Worm (Caenorhabditis elegans) whole organism, early embryonic: ENCODE measurements around the gene C30H6.8.

Source experiments
- B0310.2 ChIP-seq: sonication (generic microtip); optimal IDR thresholded peaks from 2 replicates; lab custom pipeline; 2016; ENCODE audit warnings: mild to moderate bottlenecking, missing genetic modification characterization, missing compliant biosample characterization
- F13C5.2 ChIP-seq: sonication (generic microtip); optimal IDR thresholded peaks from 2 replicates; lab custom pipeline; 2017; ENCODE audit warnings: mild to moderate bottlenecking, missing genetic modification characterization, inconsistent platforms, missing compliant biosample characterization
- aly-1 ChIP-seq: sonication (generic microtip); optimal IDR thresholded peaks from 2 replicates; lab custom pipeline; 2016; ENCODE audit warnings: missing genetic modification characterization, missing compliant biosample characterization
- ama-1 ChIP-seq: fragments of 150-350 bp; optimal IDR thresholded peaks from 2 replicates; lab custom pipeline; 2014
- ceh-13 ChIP-seq: fragments of 200-800 bp; sonication (Bioruptor generic); optimal IDR thresholded peaks from 2 replicates; lab custom pipeline; 2018; ENCODE audit warnings: mild to moderate bottlenecking, missing genetic modification characterization, missing compliant biosample characterization
- ceh-36 ChIP-seq: sonication (generic microtip); optimal IDR thresholded peaks from 2 replicates; lab custom pipeline; 2016; ENCODE audit warnings: missing genetic modification characterization, inconsistent platforms, missing compliant biosample characterization
- ets-7 ChIP-seq: sonication (generic microtip); optimal IDR thresholded peaks from 2 replicates; lab custom pipeline; 2016; ENCODE audit warnings: missing genotype, missing genetic modification characterization, missing compliant biosample characterization
- flt-1 ChIP-seq: fragments of 200-800 bp; sonication (Bioruptor generic); IDR thresholded peaks from 2 replicates; pipeline ENCODE4 v1.3.6; 2022; ENCODE audit warnings: missing genetic modification characterization, missing compliant biosample characterization
- hmbx-1 ChIP-seq: sonication (generic microtip); optimal IDR thresholded peaks from 2 replicates; lab custom pipeline; 2016; ENCODE audit warnings: mild to moderate bottlenecking, missing genetic modification characterization, missing compliant biosample characterization
- hmg-4 ChIP-seq: fragments of 200-800 bp; sonication (Bioruptor generic); optimal IDR thresholded peaks from 2 replicates; lab custom pipeline; 2018; ENCODE audit warnings: mild to moderate bottlenecking, missing genetic modification characterization, missing compliant biosample characterization
- hnd-1 ChIP-seq: sonication (generic microtip); optimal IDR thresholded peaks from 2 replicates; lab custom pipeline; 2016; ENCODE audit warnings: missing genetic modification characterization, missing compliant biosample characterization
- pes-1 ChIP-seq: fragments of 200-800 bp; sonication (Bioruptor generic); IDR thresholded peaks from 2 replicates; pipeline ENCODE4 v1.3.6; 2022; ENCODE audit warnings: missing genetic modification reagents, missing genetic modification characterization, missing compliant biosample characterization
- scrt-1 ChIP-seq: fragments of 200-800 bp; sonication (Bioruptor generic); IDR thresholded peaks from 2 replicates; pipeline ENCODE4 v1.3.6; 2022; ENCODE audit warnings: missing genetic modification characterization, missing compliant biosample characterization
- sea-1 ChIP-seq: fragments of 200-800 bp; sonication (Bioruptor generic); conservative IDR thresholded peaks from 2 replicates; pipeline ENCODE4 v1.3.6; 2022; ENCODE audit warnings: missing genetic modification characterization, missing compliant biosample characterization
- tbx-11 ChIP-seq: fragments of 200-800 bp; sonication (Bioruptor generic); IDR thresholded peaks from 2 replicates; pipeline ENCODE4 v1.3.6; 2022; ENCODE audit warnings: missing genetic modification characterization, missing compliant biosample characterization
- tbx-37 ChIP-seq: fragments of 200-800 bp; sonication (Bioruptor generic); conservative IDR thresholded peaks from 2 replicates; pipeline ENCODE4 v1.3.6; 2022; ENCODE audit warnings: missing genetic modification reagents, missing genetic modification characterization, missing compliant biosample characterization
- tra-4 ChIP-seq: sonication (generic microtip); optimal IDR thresholded peaks from 2 replicates; lab custom pipeline; 2017; ENCODE audit warnings: missing genetic modification characterization, missing compliant biosample characterization

Gene C30H6.8

DNA sequence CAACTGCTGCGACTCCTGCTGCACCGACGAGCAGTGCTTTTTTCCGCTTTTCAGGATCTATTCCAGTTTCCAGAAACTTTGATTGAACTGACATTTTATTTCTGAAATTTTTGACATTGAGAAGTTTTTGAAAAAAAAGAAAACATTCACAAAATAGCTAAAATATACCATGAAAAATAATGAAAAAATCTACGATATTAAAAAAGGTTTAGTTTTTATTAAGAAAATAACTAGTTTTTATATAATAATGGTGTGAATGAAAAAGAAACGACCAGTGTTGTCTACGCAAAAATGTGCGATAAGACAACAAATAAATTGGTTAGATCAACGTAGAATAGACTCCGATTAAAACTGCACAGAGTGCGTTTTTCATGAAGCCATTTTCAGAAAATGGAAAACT, 23.4 kb downstream of the C30H6.8 start, which contains the start of gene pmp-4:
TSS of gene pmp-4 (minus strand) at position 101 of the 400 bp plus-strand sequence.
- TF ChIP-seq flt-1 (GFP tag; lab: Robert Waterston, UW) (no peak), F13C5.2 (tag; lab: Kevin White, UChicago) (no peak), hnd-1 (tag; lab: Kevin White, UChicago) (no peak), aly-1 (tag; lab: Kevin White, UChicago) (no peak), pes-1 (GFP tag; lab: Robert Waterston, UW) (no peak), sea-1 (GFP tag; lab: Robert Waterston, UW) (no peak), hmbx-1 (tag; lab: Kevin White, UChicago) (no peak), B0310.2 (tag; lab: Kevin White, UChicago) (no peak), ets-7 (tag; lab: Kevin White, UChicago) (no peak), hmg-4 (GFP tag; lab: Kevin White, UChicago) (no peak), ceh-36 (no peak), scrt-1 (GFP tag; lab: Robert Waterston, UW) (no peak), ama-1 (lab: Kevin White, UChicago) (no peak), ceh-13 (no peak), tbx-11 (GFP tag; lab: Robert Waterston, UW) (no peak), tra-4 (no peak), tbx-37 (GFP tag; lab: Robert Waterston, UW) (no peak)

DNA sequence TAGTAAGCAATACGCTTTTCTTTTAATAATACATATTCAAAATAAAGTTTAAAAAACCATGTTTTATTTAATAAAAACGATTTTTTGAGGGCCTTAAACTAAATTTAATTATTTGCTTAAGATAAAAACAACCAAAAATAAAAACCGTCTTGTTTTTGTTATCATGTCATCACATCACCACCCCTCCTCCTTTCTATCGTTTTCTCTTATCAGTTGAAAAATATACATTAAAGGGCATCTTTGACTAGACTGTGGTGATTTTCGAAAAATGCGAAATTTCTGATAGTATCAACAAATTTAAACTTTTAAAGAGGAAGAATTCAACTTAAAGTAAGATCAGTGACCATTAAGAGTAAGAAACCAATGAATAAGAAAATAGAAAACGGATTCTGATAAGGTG, 24.0 kb downstream of the C30H6.8 start:
- TF ChIP-seq hmg-4 (GFP tag; lab: Kevin White, UChicago) (no peak), aly-1 (tag; lab: Kevin White, UChicago) (no peak), ceh-36 (no peak), tra-4 (no peak), ceh-13 (no peak), F13C5.2 (tag; lab: Kevin White, UChicago) (no peak), ets-7 (tag; lab: Kevin White, UChicago) (no peak), tbx-37 (GFP tag; lab: Robert Waterston, UW) (no peak), B0310.2 (tag; lab: Kevin White, UChicago) (no peak), ama-1 (lab: Kevin White, UChicago) (no peak), pes-1 (GFP tag; lab: Robert Waterston, UW) (no peak), sea-1 (GFP tag; lab: Robert Waterston, UW) (no peak), scrt-1 (GFP tag; lab: Robert Waterston, UW) (no peak), hmbx-1 (tag; lab: Kevin White, UChicago) (no peak), flt-1 (GFP tag; lab: Robert Waterston, UW) (no peak)

DNA sequence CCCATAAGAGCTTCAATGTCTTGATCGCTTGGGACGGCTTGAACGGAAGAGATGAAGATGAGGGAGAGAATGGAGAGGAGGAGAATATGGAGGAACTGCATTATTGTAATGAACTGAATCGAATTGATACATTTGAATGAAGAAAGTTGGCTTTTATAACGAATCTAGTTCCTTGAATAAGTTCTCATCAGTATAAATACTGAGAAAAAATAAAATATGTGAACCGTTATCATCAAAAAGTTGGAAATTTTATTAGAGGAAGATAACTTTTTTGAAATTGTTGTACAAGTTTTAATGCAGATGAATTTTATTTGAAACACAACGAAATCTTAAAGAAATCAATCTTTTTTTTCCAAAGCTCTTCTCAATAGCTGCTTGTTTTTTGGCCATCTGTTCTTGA, 24.9 kb downstream of the C30H6.8 start, which contains the start of gene T02D1.7:
TSS of gene T02D1.7 (minus strand) at position 101 of the 400 bp plus-strand sequence.
- TF ChIP-seq flt-1 (GFP tag; lab: Robert Waterston, UW) (no peak), tbx-11 (GFP tag; lab: Robert Waterston, UW) (no peak), ceh-13 (no peak), pes-1 (GFP tag; lab: Robert Waterston, UW) (no peak), ama-1 (lab: Kevin White, UChicago) (no peak), F13C5.2 (tag; lab: Kevin White, UChicago) (no peak), sea-1 (GFP tag; lab: Robert Waterston, UW) (no peak), tra-4 (no peak), tbx-37 (GFP tag; lab: Robert Waterston, UW) (no peak), ets-7 (tag; lab: Kevin White, UChicago) (no peak), aly-1 (tag; lab: Kevin White, UChicago) (no peak), ceh-36 (no peak), hmg-4 (GFP tag; lab: Kevin White, UChicago) (no peak), scrt-1 (GFP tag; lab: Robert Waterston, UW) (no peak), B0310.2 (tag; lab: Kevin White, UChicago) (no peak)

DNA sequence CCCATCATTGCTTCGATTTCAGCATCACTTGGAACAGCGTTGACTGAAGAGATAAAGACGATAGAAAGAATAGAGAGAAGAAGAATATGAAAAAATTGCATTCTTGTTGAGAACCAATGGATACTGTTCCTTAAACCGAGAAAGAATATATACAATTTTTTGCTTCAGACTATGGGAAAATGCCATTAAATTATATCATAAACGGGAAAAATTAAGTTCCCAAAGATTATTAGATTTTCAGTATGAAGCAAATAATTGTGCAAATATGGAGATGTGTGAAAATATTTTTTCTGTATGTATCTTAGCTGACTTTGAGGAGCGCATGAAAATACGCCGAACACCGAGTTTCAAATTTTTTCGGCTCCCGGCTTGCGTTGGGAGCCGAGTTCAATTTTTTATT, 25.4 kb downstream of the C30H6.8 start, which contains the start of gene T02D1.9:
TSS of gene T02D1.9 (minus strand) at position 101 of the 400 bp plus-strand sequence.
- no peak for TF ChIP-seq flt-1 (GFP tag; lab: Robert Waterston, UW)
- no peak for TF ChIP-seq B0310.2 (tag; lab: Kevin White, UChicago)
- TF ChIP-seq hmg-4 (GFP tag; lab: Kevin White, UChicago) = no peak
- no peak for TF ChIP-seq pes-1 (GFP tag; lab: Robert Waterston, UW)
- TF ChIP-seq tra-4 = no peak
- no peak for TF ChIP-seq sea-1 (GFP tag; lab: Robert Waterston, UW)
- no peak for TF ChIP-seq ama-1 (lab: Kevin White, UChicago)
- no peak for TF ChIP-seq scrt-1 (GFP tag; lab: Robert Waterston, UW)
- TF ChIP-seq ets-7 (tag; lab: Kevin White, UChicago) = no peak
- TF ChIP-seq hnd-1 (tag; lab: Kevin White, UChicago) = no peak
- no peak for TF ChIP-seq ceh-13
- no peak for TF ChIP-seq tbx-11 (GFP tag; lab: Robert Waterston, UW)
- no peak for TF ChIP-seq ceh-36
- TF ChIP-seq hmbx-1 (tag; lab: Kevin White, UChicago) = no peak
- no peak for TF ChIP-seq F13C5.2 (tag; lab: Kevin White, UChicago)
- no peak for TF ChIP-seq aly-1 (tag; lab: Kevin White, UChicago)
- no peak for TF ChIP-seq tbx-37 (GFP tag; lab: Robert Waterston, UW)

DNA sequence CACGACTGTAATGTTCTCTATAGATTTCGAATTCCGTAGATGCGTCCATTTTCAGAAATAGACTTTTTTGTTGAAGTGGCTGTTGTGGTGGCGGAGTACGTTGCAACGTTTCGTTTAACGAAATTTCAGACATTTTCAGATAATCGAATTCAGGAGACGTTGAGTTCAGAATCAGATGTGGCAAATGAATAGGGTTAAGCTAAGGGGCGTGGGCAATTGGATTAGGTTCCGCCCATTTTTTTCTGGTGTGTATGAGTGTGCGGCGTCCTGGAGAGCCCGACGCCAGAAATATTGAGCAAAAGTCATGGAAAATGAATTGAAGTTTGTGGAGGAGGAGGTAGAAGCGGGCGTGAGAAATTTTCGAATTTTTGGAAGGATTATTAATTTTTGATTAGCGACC, 31.2 kb downstream of the C30H6.8 start:
- TF ChIP-seq hnd-1 (tag; lab: Kevin White, UChicago) = no peak
- TF ChIP-seq tbx-37 (GFP tag; lab: Robert Waterston, UW) = no peak
- no peak for TF ChIP-seq B0310.2 (tag; lab: Kevin White, UChicago)
- no peak for TF ChIP-seq pes-1 (GFP tag; lab: Robert Waterston, UW)
- TF ChIP-seq ceh-36 = no peak
- no peak for TF ChIP-seq sea-1 (GFP tag; lab: Robert Waterston, UW)
- no peak for TF ChIP-seq tbx-11 (GFP tag; lab: Robert Waterston, UW)
- no peak for TF ChIP-seq ets-7 (tag; lab: Kevin White, UChicago)
- TF ChIP-seq tra-4 = no peak
- TF ChIP-seq scrt-1 (GFP tag; lab: Robert Waterston, UW) = no peak
- no peak for TF ChIP-seq flt-1 (GFP tag; lab: Robert Waterston, UW)
- no peak for TF ChIP-seq hmbx-1 (tag; lab: Kevin White, UChicago)
- no peak for TF ChIP-seq hmg-4 (GFP tag; lab: Kevin White, UChicago)
- no peak for TF ChIP-seq ama-1 (lab: Kevin White, UChicago)
- no peak for TF ChIP-seq F13C5.2 (tag; lab: Kevin White, UChicago)
- TF ChIP-seq ceh-13 = no peak

DNA sequence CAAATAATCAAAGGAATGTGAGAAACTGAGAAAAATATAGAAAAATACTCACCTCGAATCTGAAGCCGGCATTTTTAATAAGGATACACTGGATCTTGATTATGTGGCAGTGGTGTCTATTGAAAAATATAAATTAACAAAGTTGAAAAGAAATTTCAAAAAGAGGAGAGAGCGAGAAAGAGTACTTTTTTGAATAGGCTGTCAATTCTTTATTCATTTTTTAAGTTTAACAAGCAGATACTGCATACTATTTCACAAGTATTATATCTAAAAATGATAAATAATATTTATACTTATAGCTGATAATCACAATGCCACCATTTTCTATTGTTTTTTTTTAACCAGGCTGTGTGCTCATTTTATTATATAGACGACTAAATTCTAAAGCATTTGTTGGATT, 35.6 kb downstream of the C30H6.8 start, which contains the start of gene npr-26:
TSS of gene npr-26 (minus strand) at position 101 of the 400 bp plus-strand sequence.
- no peak for TF ChIP-seq sea-1 (GFP tag; lab: Robert Waterston, UW)
- TF ChIP-seq scrt-1 (GFP tag; lab: Robert Waterston, UW) = no peak
- TF ChIP-seq ama-1 (lab: Kevin White, UChicago) = no peak
- no peak for TF ChIP-seq B0310.2 (tag; lab: Kevin White, UChicago)
- TF ChIP-seq aly-1 (tag; lab: Kevin White, UChicago) = no peak
- no peak for TF ChIP-seq tbx-37 (GFP tag; lab: Robert Waterston, UW)
- no peak for TF ChIP-seq F13C5.2 (tag; lab: Kevin White, UChicago)
- TF ChIP-seq hmg-4 (GFP tag; lab: Kevin White, UChicago) = no peak
- no peak for TF ChIP-seq ceh-13
- no peak for TF ChIP-seq flt-1 (GFP tag; lab: Robert Waterston, UW)
- TF ChIP-seq hmbx-1 (tag; lab: Kevin White, UChicago) = no peak
- no peak for TF ChIP-seq hnd-1 (tag; lab: Kevin White, UChicago)
- no peak for TF ChIP-seq ets-7 (tag; lab: Kevin White, UChicago)
- TF ChIP-seq tra-4 = no peak
- no peak for TF ChIP-seq tbx-11 (GFP tag; lab: Robert Waterston, UW)
